Worm (Caenorhabditis elegans) whole organism, late embryonic: Measurements from ENCODE around the gene srr-10.

ENCODE experiments used
- ceh-18 ChIP-seq: sonication (generic microtip); optimal IDR thresholded peaks from 2 replicates; lab custom pipeline; 2016; ENCODE audit warnings: missing genetic modification characterization, missing compliant biosample characterization
- ceh-19 ChIP-seq: fragments of 200-800 bp; sonication (Bioruptor generic); optimal IDR thresholded peaks from 2 replicates; lab custom pipeline; 2018; ENCODE audit warnings: mild to moderate bottlenecking, missing genetic modification characterization, missing compliant biosample characterization
- ceh-31 ChIP-seq: sonication (generic microtip); optimal IDR thresholded peaks from 2 replicates; lab custom pipeline; 2016; ENCODE audit warnings: missing genetic modification characterization, missing compliant biosample characterization
- ceh-6 ChIP-seq: fragments of 200-800 bp; sonication (Bioruptor generic); optimal IDR thresholded peaks from 2 replicates; lab custom pipeline; 2018; ENCODE audit warnings: mild to moderate bottlenecking, missing genetic modification characterization, missing compliant biosample characterization
- ceh-9 ChIP-seq: sonication (generic microtip); optimal IDR thresholded peaks from 2 replicates; lab custom pipeline; 2016; ENCODE audit warnings: mild to moderate bottlenecking, missing genetic modification characterization, inconsistent platforms, missing compliant biosample characterization
- dmd-4 ChIP-seq: sonication (generic microtip); optimal IDR thresholded peaks from 2 replicates; lab custom pipeline; 2016; ENCODE audit warnings: borderline replicate concordance, missing genetic modification characterization, missing compliant biosample characterization
- elt-2 ChIP-seq: sonication (generic microtip); optimal IDR thresholded peaks from 2 replicates; lab custom pipeline; 2016; ENCODE audit warnings: missing genetic modification reagents, missing genetic modification characterization, missing compliant biosample characterization
- elt-4 ChIP-seq: sonication (generic microtip); optimal IDR thresholded peaks from 2 replicates; lab custom pipeline; 2016; ENCODE audit warnings: missing genetic modification characterization, missing compliant biosample characterization
- eyg-1 ChIP-seq: sonication (generic microtip); optimal IDR thresholded peaks from 2 replicates; lab custom pipeline; 2016; ENCODE audit warnings: missing genotype, missing genetic modification characterization, missing compliant biosample characterization
- fkh-6 ChIP-seq: sonication (generic microtip); optimal IDR thresholded peaks from 2 replicates; lab custom pipeline; 2016; ENCODE audit warnings: missing genetic modification characterization, missing compliant biosample characterization
- hlh-13 ChIP-seq: fragments of 200-800 bp; sonication (Bioruptor generic); optimal IDR thresholded peaks from 2 replicates; lab custom pipeline; 2018; ENCODE audit warnings: mild to moderate bottlenecking, missing genetic modification characterization, missing compliant biosample characterization
- hlh-15 ChIP-seq: sonication (generic microtip); optimal IDR thresholded peaks from 2 replicates; lab custom pipeline; 2016; ENCODE audit warnings: missing genetic modification characterization, missing compliant biosample characterization
- hlh-30 ChIP-seq: sonication (generic microtip); optimal IDR thresholded peaks from 2 replicates; lab custom pipeline; 2017; ENCODE audit warnings: antibody characterized with exemption, missing genetic modification characterization, missing compliant biosample characterization; ENCODE audit not compliant: insufficient read depth
- hlh-6 ChIP-seq: sonication (generic microtip); optimal IDR thresholded peaks from 2 replicates; lab custom pipeline; 2016; ENCODE audit warnings: missing genotype, missing genetic modification characterization, missing compliant biosample characterization
- hlh-8 ChIP-seq: sonication (generic microtip); optimal IDR thresholded peaks from 2 replicates; lab custom pipeline; 2016; ENCODE audit warnings: missing genotype, missing genetic modification characterization, missing compliant biosample characterization
- lin-11 ChIP-seq: fragments of 200-800 bp; sonication (Bioruptor generic); optimal IDR thresholded peaks from 2 replicates; lab custom pipeline; 2018; ENCODE audit warnings: mild to moderate bottlenecking, missing genetic modification characterization, missing compliant biosample characterization
- nfya-1 ChIP-seq: sonication (generic microtip); optimal IDR thresholded peaks from 2 replicates; lab custom pipeline; 2017; ENCODE audit warnings: missing genetic modification characterization, mild to moderate bottlenecking, missing compliant biosample characterization, antibody characterized with exemption, moderate library complexity
- nhr-232 ChIP-seq: sonication (generic microtip); optimal IDR thresholded peaks from 2 replicates; lab custom pipeline; 2016; ENCODE audit warnings: missing genetic modification characterization, missing compliant biosample characterization
- pag-3 ChIP-seq: sonication (generic microtip); optimal IDR thresholded peaks from 2 replicates; lab custom pipeline; 2016; ENCODE audit warnings: missing compliant biosample characterization, missing genetic modification characterization, borderline replicate concordance
- pat-9 ChIP-seq: fragments of 200-800 bp; sonication (Bioruptor generic); optimal IDR thresholded peaks from 2 replicates; lab custom pipeline; 2018; ENCODE audit warnings: mild to moderate bottlenecking, missing genetic modification characterization, moderate library complexity, missing compliant biosample characterization
- pax-1 ChIP-seq: fragments of 150-350 bp; optimal IDR thresholded peaks from 2 replicates; lab custom pipeline; 2014; ENCODE audit warnings: missing biosample characterization, missing genetic modification characterization
- pha-2 ChIP-seq: sonication (generic microtip); optimal IDR thresholded peaks from 2 replicates; lab custom pipeline; 2017; ENCODE audit warnings: mild to moderate bottlenecking, missing genetic modification characterization, missing compliant biosample characterization
- pqm-1 ChIP-seq: sonication (generic microtip); optimal IDR thresholded peaks from 2 replicates; lab custom pipeline; 2016; ENCODE audit warnings: missing genetic modification characterization, missing compliant biosample characterization
- pros-1 ChIP-seq: fragments of 150-350 bp; optimal IDR thresholded peaks from 2 replicates; lab custom pipeline; 2014; ENCODE audit warnings: missing biosample characterization, missing genetic modification reagents, missing genetic modification characterization
- ref-2 ChIP-seq: sonication (generic microtip); optimal IDR thresholded peaks from 2 replicates; lab custom pipeline; 2016; ENCODE audit warnings: missing genetic modification characterization, missing compliant biosample characterization
- syd-9 ChIP-seq: sonication (generic microtip); optimal IDR thresholded peaks from 2 replicates; lab custom pipeline; 2016; ENCODE audit warnings: mild to moderate bottlenecking, missing genetic modification characterization, moderate library complexity, missing compliant biosample characterization
- unc-42 ChIP-seq: sonication (generic microtip); optimal IDR thresholded peaks from 2 replicates; lab custom pipeline; 2016; ENCODE audit warnings: missing genotype, missing genetic modification characterization, missing compliant biosample characterization
- unc-55 ChIP-seq: sonication (generic microtip); optimal IDR thresholded peaks from 2 replicates; lab custom pipeline; 2017; ENCODE audit warnings: missing biosample characterization, missing genetic modification reagents, missing genetic modification characterization

srr-10 gene

DNA sequence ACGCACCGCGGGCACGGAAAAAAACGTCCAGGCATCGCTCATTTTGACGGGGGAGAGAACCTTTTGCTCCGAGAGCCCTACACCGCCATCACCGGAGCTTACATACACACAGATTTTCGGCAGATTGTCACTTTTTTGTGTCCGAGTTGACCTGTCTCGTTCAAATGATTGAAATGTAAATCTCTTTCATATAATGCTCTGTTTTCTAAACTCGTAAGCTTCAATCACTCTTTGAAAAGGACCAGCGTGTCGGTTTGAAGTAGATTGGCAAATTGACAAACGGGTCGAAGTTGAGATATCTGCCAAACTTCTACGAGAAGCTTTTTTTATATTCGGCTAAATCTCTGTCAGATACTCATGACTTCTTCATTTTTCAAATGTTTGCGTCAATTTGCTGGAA, 11.7 kb downstream of the srr-10 start:
- TF ChIP-seq pros-1 = no peak
- TF ChIP-seq ceh-19 (GFP tag; lab: Kevin White, UChicago) = no peak
- no peak for TF ChIP-seq pqm-1 (tag; lab: Kevin White, UChicago)
- no peak for TF ChIP-seq lin-11
- no peak for TF ChIP-seq syd-9 (tag; lab: Kevin White, UChicago)

DNA sequence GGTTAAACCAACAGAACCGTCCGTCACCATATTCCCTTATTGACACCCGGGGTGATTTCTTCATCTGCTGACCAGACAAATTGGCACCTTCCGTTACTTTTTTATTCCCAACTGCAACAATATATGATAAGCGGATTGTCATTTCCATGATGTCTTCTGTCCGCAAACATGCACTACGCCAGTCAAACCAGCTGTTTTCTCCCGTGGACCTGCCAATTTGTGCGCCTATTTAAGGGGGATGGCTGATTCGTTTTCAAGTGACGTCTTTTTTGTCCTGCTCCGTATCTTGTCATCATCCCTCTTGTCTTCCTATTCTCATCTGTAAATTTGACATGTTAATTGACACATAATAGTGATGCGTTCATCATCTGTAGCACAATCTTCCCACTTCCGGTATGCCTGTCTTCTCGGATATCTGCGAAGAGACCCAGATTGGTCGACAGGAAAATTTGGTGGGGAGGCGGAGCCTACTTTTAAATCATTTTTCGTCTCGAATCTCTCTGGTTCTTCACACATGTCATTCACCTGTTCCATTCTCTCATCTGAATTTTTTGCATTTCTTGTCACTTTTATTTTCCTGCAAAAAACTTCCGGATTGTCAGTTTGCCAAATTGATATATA, 12.7 kb downstream of the srr-10 start:
- TF ChIP-seq nhr-232 (no peak), pha-2 (tag; lab: Kevin White, UChicago) (no peak), ceh-19 (GFP tag; lab: Kevin White, UChicago) (no peak), hlh-15 (tag; lab: Kevin White, UChicago) (no peak)

DNA sequence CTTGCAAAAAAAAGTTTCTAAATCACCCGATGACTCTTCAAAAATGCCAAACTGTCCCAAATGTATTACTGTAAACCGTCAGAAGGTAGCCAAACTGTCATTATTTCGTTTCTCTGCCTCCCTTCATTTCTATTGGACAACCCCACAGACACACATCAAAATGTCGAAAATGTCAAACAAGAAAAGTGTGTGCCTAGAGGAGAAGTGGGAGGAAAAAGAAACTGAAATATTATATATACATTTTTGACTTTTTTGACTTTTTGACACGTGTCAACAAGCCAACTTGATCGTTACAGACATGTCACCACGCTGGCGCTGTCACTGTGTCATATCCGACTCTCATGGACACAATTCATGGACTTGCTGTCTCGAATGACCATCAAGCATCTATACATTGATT, 14.3 kb downstream of the srr-10 start:
- TF ChIP-seq unc-42 (tag; lab: Kevin White, UChicago) (no peak), pag-3 (tag; lab: Kevin White, UChicago) (no peak), elt-4 (no peak), eyg-1 (tag; lab: Kevin White, UChicago) (no peak), ref-2 (tag; lab: Kevin White, UChicago) (no peak), ceh-6 (no peak)

DNA sequence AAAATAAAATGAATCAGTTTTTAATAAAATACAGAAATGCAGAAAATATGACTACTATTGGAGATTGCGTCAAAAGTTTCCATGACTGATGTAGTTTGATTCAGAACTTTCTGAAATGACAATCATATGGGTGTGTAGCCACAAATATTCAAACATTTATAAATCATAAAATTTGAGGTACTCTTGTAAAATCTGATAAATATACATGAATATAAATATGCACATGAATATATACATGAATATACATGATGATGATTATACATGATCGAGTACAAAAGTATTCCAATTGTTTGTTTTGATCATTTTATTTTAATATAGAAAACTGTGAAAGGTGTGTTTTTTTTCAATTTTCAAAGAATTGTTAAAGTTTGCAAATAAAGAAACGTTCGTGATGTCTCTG, 19.1 kb downstream of the srr-10 start, which contains the start of gene T05B11.4:
Gene T05B11.4 (minus strand): TSS at position 101 of the 400 bp plus-strand sequence.
- TF ChIP-seq pax-1 (tag; lab: Kevin White, UChicago) = no peak
- TF ChIP-seq, all 69 proteins: peak for 0

DNA sequence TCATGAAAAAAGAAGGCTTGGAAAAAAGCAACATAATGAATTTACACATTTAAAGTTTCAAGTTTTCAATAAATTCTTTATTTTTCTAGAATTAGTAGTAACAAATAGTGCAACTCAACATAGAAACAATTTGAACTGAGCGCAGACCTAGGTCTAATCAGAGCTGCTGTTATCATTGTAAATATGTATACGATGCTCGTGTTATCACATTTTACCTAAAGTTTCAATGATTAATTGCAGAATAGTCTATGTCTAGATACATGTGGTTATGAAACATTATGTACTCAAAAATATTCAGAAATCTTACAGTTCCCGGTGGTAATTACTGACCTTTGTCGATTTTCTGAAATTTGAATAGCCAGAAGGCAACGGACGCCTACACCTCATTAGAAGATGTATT, 20.6 kb downstream of the srr-10 start:
- TF ChIP-seq elt-2 (peak; percentile 79), ceh-31 (tag; lab: Kevin White, UChicago) (no peak)

DNA sequence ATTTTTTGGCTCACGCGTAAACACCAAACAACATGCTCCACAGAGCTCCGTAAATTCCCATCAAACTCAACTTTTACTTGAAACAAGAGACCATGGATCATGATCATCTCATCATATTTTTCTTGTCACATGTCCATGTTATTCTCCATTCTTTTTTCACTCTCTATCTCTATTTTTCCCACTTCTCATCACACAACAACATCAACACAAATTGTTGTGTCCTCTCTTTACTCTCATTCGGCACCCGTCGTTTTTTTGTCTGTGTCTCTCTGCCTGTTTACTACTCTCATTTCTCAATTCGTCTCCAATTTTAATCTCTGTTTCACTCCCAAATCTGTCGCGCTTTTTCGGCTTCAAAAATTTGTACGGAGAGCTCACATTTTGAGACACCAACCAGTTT, 23.9 kb downstream of the srr-10 start:
- TF ChIP-seq pha-2 (tag; lab: Kevin White, UChicago) (no peak), ceh-18 (peak; percentile 45), hlh-30 (tag; lab: Kevin White, UChicago) (peak; percentile 0), unc-42 (tag; lab: Kevin White, UChicago) (peak; percentile 73), unc-55 (GFP tag; lab: Kevin White, UChicago) (peak; percentile 65)

DNA sequence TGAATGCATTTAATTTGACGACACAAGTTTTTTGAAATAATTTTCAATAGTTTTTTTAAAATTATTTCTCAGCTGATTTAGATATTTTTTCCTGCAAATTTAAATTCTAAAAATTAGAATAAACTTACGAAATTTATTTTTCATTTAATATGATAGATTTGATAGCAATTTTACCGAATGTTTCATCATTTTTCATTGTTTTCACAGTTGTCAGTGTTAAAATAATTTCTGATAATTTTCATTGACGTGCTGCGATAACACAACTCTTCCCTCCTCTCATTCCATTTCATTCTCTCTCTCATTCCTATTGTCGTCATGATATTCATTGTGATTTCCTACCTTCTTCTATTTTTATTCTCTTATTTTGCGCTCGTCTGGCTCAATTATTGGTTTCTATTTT, 24.8 kb downstream of the srr-10 start, which contains the start of gene hint-3:
Gene hint-3 (plus strand): TSS at position 301 of the 400 bp plus-strand sequence.
- TF ChIP-seq hlh-8 (no peak), dmd-4 (no peak), unc-55 (GFP tag; lab: Kevin White, UChicago) (no peak), hlh-6 (tag; lab: Kevin White, UChicago) (no peak), fkh-6 (tag; lab: Kevin White, UChicago) (no peak), lin-11 (no peak), hlh-13 (no peak), pros-1 (no peak), ceh-9 (tag; lab: Kevin White, UChicago) (no peak)

DNA sequence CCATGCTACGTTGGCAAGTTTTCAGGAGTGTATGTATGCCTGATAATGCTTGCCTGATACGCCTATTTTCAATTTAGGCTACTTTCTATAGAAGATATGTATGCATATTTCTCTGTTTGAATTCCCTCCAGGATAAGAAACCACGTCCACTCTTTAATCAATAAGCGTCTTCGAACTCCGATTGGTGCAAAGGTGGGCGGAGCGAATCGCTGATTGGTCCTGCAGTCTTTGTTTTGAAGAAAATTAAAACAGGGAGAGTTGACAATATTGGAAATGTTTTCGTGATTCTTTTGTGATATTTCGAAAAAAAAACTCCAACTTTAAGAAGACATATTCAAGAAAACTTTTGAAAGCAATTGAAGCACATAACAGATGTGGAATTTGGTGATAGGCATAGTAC, 26.5 kb downstream of the srr-10 start:
- TF ChIP-seq pat-9 (tag; lab: Kevin White, UChicago) (no peak), fkh-6 (tag; lab: Kevin White, UChicago) (no peak), nfya-1 (peak; percentile 78)
